Worm (Caenorhabditis elegans) whole organism, L4 larva: ENCODE measurements around the gene hnd-1.
A peak's percentile ranks its signal among the peaks of the same experiment; 100 is the strongest.

Experiments
- F10B5.3 ChIP-seq: sonication (generic microtip); optimal IDR thresholded peaks from 2 replicates; lab custom pipeline; 2016; ENCODE audit warnings: mild to moderate bottlenecking, missing genetic modification characterization, missing compliant biosample characterization
- F26F4.8 ChIP-seq: fragments of 200-800 bp; sonication (Bioruptor generic); conservative IDR thresholded peaks from 2 replicates; pipeline ENCODE4 v1.3.6; 2022; ENCODE audit warnings: missing genetic modification characterization, missing compliant biosample characterization
- F37D6.2 ChIP-seq: sonication (generic microtip); optimal IDR thresholded peaks from 2 replicates; lab custom pipeline; 2016; ENCODE audit warnings: mild to moderate bottlenecking, missing genetic modification characterization, missing compliant biosample characterization
- F49E8.2 ChIP-seq: sonication (generic microtip); optimal IDR thresholded peaks from 2 replicates; lab custom pipeline; 2016; ENCODE audit warnings: missing compliant biosample characterization, mild to moderate bottlenecking, missing genetic modification characterization, borderline replicate concordance
- T20F7.1 ChIP-seq: fragments of 200-800 bp; sonication (Bioruptor generic); optimal IDR thresholded peaks from 2 replicates; lab custom pipeline; 2018; ENCODE audit warnings: mild to moderate bottlenecking, missing genetic modification characterization, missing compliant biosample characterization
- T26A8.4 ChIP-seq: fragments of 200-800 bp; sonication (Bioruptor generic); IDR thresholded peaks from 2 replicates; pipeline ENCODE4 v1.3.6; 2022; ENCODE audit warnings: missing genetic modification characterization, missing compliant biosample characterization
- Y105C5A.15 ChIP-seq: fragments of 200-800 bp; sonication (Bioruptor generic); IDR thresholded peaks from 2 replicates; pipeline ENCODE4 v1.3.6; 2022; ENCODE audit warnings: missing genetic modification characterization, missing compliant biosample characterization
- Y75B8A.6 ChIP-seq: fragments of 200-800 bp; sonication (Bioruptor generic); IDR thresholded peaks from 2 replicates; pipeline ENCODE4 v1.3.6; 2022; ENCODE audit warnings: missing genetic modification reagents, missing genetic modification characterization, missing compliant biosample characterization
- ZK546.5 ChIP-seq, 2 experiments: sonication (generic microtip); optimal IDR thresholded peaks; 2 replicates each; lab custom pipeline; 2017; ENCODE audit warnings: missing biosample characterization in 2 of 2, missing genetic modification characterization in 2 of 2
- aha-1 ChIP-seq: fragments of 150-350 bp; peaks from one replicate; lab custom pipeline; 2014; ENCODE audit warnings: missing biosample characterization, missing genetic modification characterization
- attf-4 ChIP-seq: sonication (generic microtip); optimal IDR thresholded peaks from 3 replicates; lab custom pipeline; 2017; ENCODE audit warnings: missing biosample characterization, missing genetic modification characterization
- ceh-28 ChIP-seq: fragments of 150-350 bp; optimal IDR thresholded peaks from 2 replicates; lab custom pipeline; 2014; ENCODE audit warnings: missing biosample characterization, missing genetic modification reagents, missing genetic modification characterization
- ceh-62 ChIP-seq: sonication (generic microtip); optimal IDR thresholded peaks from 2 replicates; lab custom pipeline; 2017; ENCODE audit warnings: missing biosample characterization, missing genetic modification characterization
- ceh-82 ChIP-seq: sonication (generic microtip); optimal IDR thresholded peaks from 2 replicates; lab custom pipeline; 2017; ENCODE audit warnings: missing biosample characterization, missing genetic modification characterization
- ces-1 ChIP-seq: fragments of 150-350 bp; sonication (generic microtip); optimal IDR thresholded peaks from 4 replicates; lab custom pipeline; 2014; ENCODE audit warnings: missing biosample characterization, missing genetic modification reagents, missing genetic modification characterization
- egl-43 ChIP-seq: fragments of 200-800 bp; sonication (Bioruptor generic); IDR thresholded peaks from 2 replicates; pipeline ENCODE4 v1.3.6; 2022; ENCODE audit warnings: missing genetic modification reagents, missing genetic modification characterization, missing compliant biosample characterization
- fkh-10 ChIP-seq: fragments of 150-350 bp; optimal IDR thresholded peaks from 2 replicates; lab custom pipeline; 2014; ENCODE audit warnings: missing biosample characterization, missing genetic modification reagents, missing genetic modification characterization
- gei-8 ChIP-seq: fragments of 200-800 bp; sonication (Bioruptor generic); optimal IDR thresholded peaks from 2 replicates; lab custom pipeline; 2018; ENCODE audit warnings: mild to moderate bottlenecking, missing genetic modification characterization, missing compliant biosample characterization
- hif-1 ChIP-seq, 2 experiments: sonication (generic microtip); optimal IDR thresholded peaks; 2 replicates each; lab custom pipeline; 2016 to 2017; ENCODE audit warnings: missing compliant biosample characterization in 2 of 2, missing genetic modification characterization in 2 of 2, missing genetic modification reagents in 2 of 2, missing genotype in 2 of 2, mild to moderate bottlenecking in 1 of 2
- lin-1 ChIP-seq: fragments of 200-800 bp; sonication (Bioruptor generic); IDR thresholded peaks from 2 replicates; pipeline ENCODE4 v1.3.6; 2022; ENCODE audit warnings: missing genetic modification reagents, missing genetic modification characterization, missing compliant biosample characterization
- lin-13 ChIP-seq: fragments of 150-350 bp; optimal IDR thresholded peaks from 2 replicates; lab custom pipeline; 2014; ENCODE audit warnings: missing biosample characterization, missing genetic modification reagents, missing genetic modification characterization
- lin-38 ChIP-seq: fragments of 200-800 bp; sonication (Bioruptor generic); IDR thresholded peaks from 2 replicates; pipeline ENCODE4 v1.3.6; 2022; ENCODE audit warnings: missing genetic modification reagents, missing genetic modification characterization, missing compliant biosample characterization
- lin-39 ChIP-seq: fragments of 150-350 bp; optimal IDR thresholded peaks from 2 replicates; lab custom pipeline; 2014; ENCODE audit warnings: missing biosample characterization, missing genetic modification reagents, missing genetic modification characterization
- lsy-2 ChIP-seq, 2 experiments: fragments of 150-350 bp in 1 of 2; sonication (generic microtip) in 1 of 2; optimal IDR thresholded peaks; 2 replicates each; lab custom pipeline; 2014 to 2017; ENCODE audit warnings: missing biosample characterization in 2 of 2, missing genetic modification characterization in 2 of 2
- madf-5 ChIP-seq, 2 experiments: fragments of 200-800 bp; sonication (Bioruptor generic); IDR thresholded peaks; 2 replicates each; pipeline ENCODE4 v1.3.6; 2022; ENCODE audit warnings: missing compliant biosample characterization in 2 of 2, missing genetic modification characterization in 2 of 2
- mep-1 ChIP-seq: fragments of 150-350 bp; sonication (generic microtip); optimal IDR thresholded peaks from 3 replicates; lab custom pipeline; 2014; ENCODE audit warnings: missing biosample characterization, missing genetic modification characterization
- mxl-3 ChIP-seq: fragments of 200-800 bp; sonication (Bioruptor generic); optimal IDR thresholded peaks from 2 replicates; lab custom pipeline; 2018; ENCODE audit warnings: mild to moderate bottlenecking, missing genetic modification characterization, missing compliant biosample characterization
- nhr-102 ChIP-seq: sonication (generic microtip); optimal IDR thresholded peaks from 2 replicates; lab custom pipeline; 2016; ENCODE audit warnings: mild to moderate bottlenecking, missing genetic modification characterization, moderate library complexity, missing compliant biosample characterization
- nhr-11 ChIP-seq: fragments of 150-350 bp; optimal IDR thresholded peaks from 2 replicates; lab custom pipeline; 2014; ENCODE audit warnings: missing biosample characterization, missing genetic modification characterization
- nhr-111 ChIP-seq: fragments of 200-800 bp; sonication (Bioruptor generic); optimal IDR thresholded peaks from 2 replicates; lab custom pipeline; 2018; ENCODE audit warnings: mild to moderate bottlenecking, missing genetic modification characterization, missing compliant biosample characterization
- nhr-28 ChIP-seq: fragments of 150-350 bp; optimal IDR thresholded peaks from 2 replicates; lab custom pipeline; 2014; ENCODE audit warnings: missing biosample characterization, missing genetic modification characterization
- nhr-41 ChIP-seq: fragments of 200-800 bp; sonication (Bioruptor generic); IDR thresholded peaks from 2 replicates; pipeline ENCODE4 v1.3.6; 2022; ENCODE audit warnings: missing genetic modification reagents, missing genetic modification characterization, missing compliant biosample characterization
- nhr-42 ChIP-seq: fragments of 200-800 bp; sonication (Bioruptor generic); IDR thresholded peaks from 2 replicates; pipeline ENCODE4 v1.3.6; 2022; ENCODE audit warnings: missing genetic modification characterization, missing compliant biosample characterization
- nhr-6 ChIP-seq: fragments of 150-350 bp; optimal IDR thresholded peaks from 2 replicates; lab custom pipeline; 2014; ENCODE audit warnings: missing biosample characterization, missing genetic modification characterization
- nhr-76 ChIP-seq: fragments of 150-350 bp; optimal IDR thresholded peaks from 2 replicates; lab custom pipeline; 2014; ENCODE audit warnings: missing biosample characterization, missing genetic modification characterization
- nhr-77 ChIP-seq: fragments of 150-350 bp; optimal IDR thresholded peaks from 2 replicates; lab custom pipeline; 2014; ENCODE audit warnings: missing biosample characterization, missing genetic modification characterization
- php-3 ChIP-seq: fragments of 200-800 bp; sonication (Bioruptor generic); IDR thresholded peaks from 2 replicates; pipeline ENCODE4 v1.3.6; 2022; ENCODE audit warnings: missing genetic modification reagents, missing genetic modification characterization, missing compliant biosample characterization
- sdz-12 ChIP-seq: fragments of 200-800 bp; sonication (Bioruptor generic); optimal IDR thresholded peaks from 2 replicates; lab custom pipeline; 2018; ENCODE audit warnings: mild to moderate bottlenecking, missing genetic modification characterization, missing compliant biosample characterization
- set-16 ChIP-seq: fragments of 200-800 bp; sonication (Bioruptor generic); IDR thresholded peaks from 2 replicates; pipeline ENCODE4 v1.3.6; 2022; ENCODE audit warnings: missing genetic modification reagents, missing genetic modification characterization, missing compliant biosample characterization
- snpc-1.2 ChIP-seq: fragments of 200-800 bp; sonication (Bioruptor generic); IDR thresholded peaks from 2 replicates; pipeline ENCODE4 v1.3.6; 2022; ENCODE audit warnings: missing genetic modification reagents, missing genetic modification characterization, missing compliant biosample characterization
- snpc-4 ChIP-seq: fragments of 150-350 bp; optimal IDR thresholded peaks from 2 replicates; lab custom pipeline; 2014; ENCODE audit warnings: missing biosample characterization, missing genetic modification characterization
- unc-130 ChIP-seq: sonication (generic microtip); optimal IDR thresholded peaks from 2 replicates; lab custom pipeline; 2016; ENCODE audit warnings: missing genetic modification reagents, missing genetic modification characterization, missing compliant biosample characterization
- unc-39 ChIP-seq: sonication (generic microtip); optimal IDR thresholded peaks from 2 replicates; lab custom pipeline; 2017; ENCODE audit warnings: missing biosample characterization, missing genetic modification characterization
- unc-62 ChIP-seq, 3 experiments: fragments of 150-350 bp in 1 of 3; sonication (generic microtip); optimal IDR thresholded peaks in 2 of 3; peaks in 1 of 3; 1 replicate in 1 of 3; 2 replicates in 2 of 3; lab custom pipeline; 2014 to 2017; ENCODE audit warnings: missing biosample characterization in 3 of 3, missing genetic modification characterization in 3 of 3, missing genetic modification reagents in 3 of 3, missing genotype in 1 of 3
- zfp-3 ChIP-seq: fragments of 200-800 bp; sonication (Bioruptor generic); conservative IDR thresholded peaks from 2 replicates; pipeline ENCODE4 v1.3.6; 2022; ENCODE audit warnings: missing genetic modification reagents, missing genetic modification characterization, missing compliant biosample characterization
- ztf-7 ChIP-seq: fragments of 150-350 bp; optimal IDR thresholded peaks from 2 replicates; lab custom pipeline; 2014; ENCODE audit warnings: missing biosample characterization, missing genetic modification characterization

hnd-1 gene

ce11 chrX:11645517-11645916 is 38.8 kb upstream of the hnd-1 start (continued):
- TF ChIP-seq sdz-12 (GFP tag; lab: Kevin White, UChicago): peak; percentile 24
- TF ChIP-seq mxl-3 (GFP tag; lab: Kevin White, UChicago): no peak
- no peak for TF ChIP-seq unc-130 (GFP tag; lab: Kevin White, UChicago)
- TF ChIP-seq F26F4.8 (GFP tag; lab: Robert Waterston, UW): peak; percentile 61; the same call in 1 of the 2 replicates
- peak; percentile 68 for TF ChIP-seq mep-1 (tag; lab: Kevin White, UChicago)
- TF ChIP-seq ceh-28 (tag; lab: Kevin White, UChicago): no peak
- TF ChIP-seq nhr-11 (tag; lab: Kevin White, UChicago): no peak
- TF ChIP-seq hif-1 (tag; optimal IDR thresholded peaks at IDR 0.05; lab: Kevin White, UChicago): peak in 1 of 2 experiments; percentile 24
- TF ChIP-seq lin-38 (GFP tag; lab: Robert Waterston, UW): peak; percentile 78
- no peak for TF ChIP-seq unc-39 (tag; lab: Kevin White, UChicago)
- no peak for TF ChIP-seq snpc-4 (tag; lab: Kevin White, UChicago)
- TF ChIP-seq ceh-62: no peak
- TF ChIP-seq lin-13 (GFP tag; lab: Kevin White, UChicago): no peak
- no peak for TF ChIP-seq Y75B8A.6
- TF ChIP-seq nhr-111 (GFP tag; lab: Kevin White, UChicago): no peak
- TF ChIP-seq set-16 (GFP tag; lab: Robert Waterston, UW): no peak
- TF ChIP-seq T26A8.4 (GFP tag; lab: Robert Waterston, UW): peak; percentile 80
- no peak for TF ChIP-seq ces-1 (GFP tag; lab: Kevin White, UChicago)

DNA sequence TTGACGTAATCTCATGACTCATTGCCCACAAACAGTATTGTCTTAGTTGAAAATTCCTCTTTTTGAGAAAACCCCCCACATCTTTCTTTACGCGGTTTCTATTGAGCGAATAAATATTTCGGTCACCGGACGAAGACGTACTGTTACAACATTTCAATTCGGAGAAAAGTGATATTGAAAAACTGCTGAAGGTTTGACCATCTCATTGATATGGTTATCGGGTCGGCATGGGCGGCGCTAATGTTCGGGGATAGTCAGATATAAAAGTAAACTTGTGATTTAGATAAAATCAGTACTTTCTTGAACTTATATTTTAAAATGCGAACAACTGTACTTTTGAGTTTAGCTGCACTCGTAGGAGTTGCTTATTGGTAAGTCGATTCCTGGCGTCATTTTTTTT is 37.2 kb upstream of the hnd-1 start, which contains the start of gene T04F8.8:
TSS of gene T04F8.8 (plus strand) at position 301 of the 400 bp plus-strand sequence.
- TF ChIP-seq F37D6.2 (tag; lab: Kevin White, UChicago) (no peak), F49E8.2 (tag; lab: Kevin White, UChicago) (no peak), lin-1 (GFP tag; lab: Robert Waterston, UW) (no peak), aha-1 (peak; percentile 67)
- TF ChIP-seq, all 104 proteins: peak for 1

ce11 chrX:11650751-11651150 is 33.6 kb upstream of the hnd-1 start, which contains the start of gene cutl-11:
Gene cutl-11, minus strand, starts transcription at chrX:11650851.
- TF ChIP-seq F10B5.3 (tag; lab: Kevin White, UChicago) (no peak), lin-39 (tag; lab: Kevin White, UChicago) (no peak), ZK546.5 (tag; optimal IDR thresholded peaks at IDR 0.05; lab: Kevin White, UChicago) (no peak), snpc-1.2 (GFP tag; lab: Robert Waterston, UW) (no peak), ceh-28 (tag; lab: Kevin White, UChicago) (no peak), madf-5 (GFP tag; IDR thresholded peaks at IDR 0.05; lab: Robert Waterston, UW) (no peak), nhr-76 (tag; lab: Kevin White, UChicago) (no peak)

DNA sequence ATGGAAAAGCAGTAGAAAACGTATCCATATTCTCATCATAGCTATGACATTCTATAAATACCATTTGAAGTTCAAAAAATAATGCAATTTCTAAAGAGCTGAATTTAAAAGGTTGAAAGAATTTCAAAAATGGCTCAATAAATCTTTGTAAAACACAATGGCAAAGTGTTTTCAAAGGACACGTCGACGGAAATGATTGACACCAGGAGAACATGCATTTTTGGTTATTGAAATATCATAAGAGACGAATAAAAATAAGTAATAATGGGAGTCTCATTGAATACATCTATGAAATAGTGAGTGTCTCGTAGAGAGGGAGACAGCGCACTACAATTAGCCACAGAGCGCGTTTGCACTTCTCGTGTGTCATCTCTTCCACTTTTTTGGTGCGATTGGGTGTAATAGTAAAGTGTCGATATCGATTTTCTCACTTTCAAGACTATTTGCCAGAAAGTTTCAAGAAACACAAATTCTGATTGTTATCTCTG is 27.8 kb upstream of the hnd-1 start, which contains the start of gene T04F8.2:
TSS of gene T04F8.2 (minus strand) at position 51 of the 488 bp plus-strand sequence.
- TF ChIP-seq nhr-77 (tag; lab: Kevin White, UChicago): peak; percentile 74
- TF ChIP-seq php-3 (GFP tag; lab: Robert Waterston, UW): no peak
- peak; percentile 48 for TF ChIP-seq T20F7.1 (GFP tag; lab: Kevin White, UChicago)
- TF ChIP-seq madf-5 (GFP tag; IDR thresholded peaks at IDR 0.05; lab: Robert Waterston, UW): no peak
- TF ChIP-seq nhr-102 (tag; lab: Kevin White, UChicago): no peak
- TF ChIP-seq nhr-42: no peak
- TF ChIP-seq ceh-82: no peak
- no peak for TF ChIP-seq nhr-41 (GFP tag; lab: Robert Waterston, UW)
- no peak for TF ChIP-seq attf-4
- no peak for TF ChIP-seq ZK546.5 (tag; optimal IDR thresholded peaks at IDR 0.05; lab: Kevin White, UChicago)
- no peak for TF ChIP-seq fkh-10 (GFP tag; lab: Kevin White, UChicago)
- TF ChIP-seq mep-1 (tag; lab: Kevin White, UChicago): peak; percentile 82
- TF ChIP-seq lin-38 (GFP tag; lab: Robert Waterston, UW): peak; percentile 95
- TF ChIP-seq ztf-7: peak; percentile 55
- no peak for TF ChIP-seq gei-8 (GFP tag; lab: Kevin White, UChicago)
- TF ChIP-seq zfp-3 (GFP tag; lab: Robert Waterston, UW): no peak
- no peak for TF ChIP-seq egl-43 (GFP tag; lab: Robert Waterston, UW)
- TF ChIP-seq aha-1: no peak
- peak in 1 of 2 experiments; percentile 98 for TF ChIP-seq unc-62 (GFP tag; optimal IDR thresholded peaks at IDR 0.05 in 1 of 2; lab: Kevin White, UChicago)
- TF ChIP-seq unc-62 (tag; optimal IDR thresholded peaks at IDR 0.05; lab: Kevin White, UChicago): no peak
- peak; percentile 56 for TF ChIP-seq nhr-6
- peak; percentile 98 for TF ChIP-seq nhr-28 (tag; lab: Kevin White, UChicago)
- no peak for TF ChIP-seq Y105C5A.15 (GFP tag; lab: Robert Waterston, UW)
- TF ChIP-seq lsy-2 (tag; optimal IDR thresholded peaks at IDR 0.05; lab: Kevin White, UChicago): peak in 1 of 2 experiments; percentile 77
